Fruit fly (Drosophila melanogaster) whole organism: ENCODE results near the gene Xrcc2.

ENCODE experiments used
- CG8478 ChIP-seq: fragments of >200 bp; optimal IDR thresholded peaks from 2 replicates; lab custom pipeline; 2018; ENCODE audit warnings: inconsistent platforms
- EcR ChIP-seq, 2 experiments: fragments of >200 bp; optimal IDR thresholded peaks; 2 replicates each; lab custom pipeline; 2017; ENCODE audit warnings: missing biosample characterization in 2 of 2, missing genetic modification characterization in 2 of 2, missing genetic modification reagents in 2 of 2
- pan ChIP-seq: fragments of >200 bp; optimal IDR thresholded peaks from 2 replicates; lab custom pipeline; 2017
- psq ChIP-seq: fragments of >200 bp; optimal IDR thresholded peaks from 2 replicates; lab custom pipeline; 2017
- usp ChIP-seq: fragments of >200 bp; optimal IDR thresholded peaks from 2 replicates; lab custom pipeline; 2017; ENCODE audit warnings: missing biosample characterization, missing genetic modification characterization, mixed read lengths

- TF ChIP-seq CG8478 (lab: Kevin White, UChicago) (no peak), EcR (GFP tag; optimal IDR thresholded peaks at IDR 0.05; lab: Kevin White, UChicago) (no peak), psq (no peak), pan (no peak), usp (GFP tag; lab: Kevin White, UChicago) (no peak)
Measured at dm6 chrX:18515988-18516541, 16.1 kb downstream of the Xrcc2 start.
